Fruit fly (Drosophila melanogaster) whole organism, embryonic: ENCODE data around the gene CG17803.
A peak's percentile ranks its signal among the peaks of the same experiment; 100 is the strongest.

Source experiments
- Adf1 ChIP-seq: fragments of 200-800 bp; sonication (Bioruptor generic); IDR thresholded peaks from 2 replicates; pipeline ENCODE4 v1.3.6; 2022; ENCODE audit warnings: missing biosample characterization, missing genetic modification characterization
- CG10267 ChIP-seq: fragments of 200-800 bp; sonication (Bioruptor generic); optimal IDR thresholded peaks from 2 replicates; lab custom pipeline; 2018; ENCODE audit warnings: missing biosample characterization, mild to moderate bottlenecking, missing genetic modification characterization, moderate library complexity
- CG10654 ChIP-seq: fragments of 200-800 bp; sonication (Bioruptor generic); optimal IDR thresholded peaks from 2 replicates; lab custom pipeline; 2016; ENCODE audit warnings: missing biosample characterization, missing genetic modification characterization
- CG12769 ChIP-seq: fragments of 200-800 bp; sonication (Bioruptor generic); optimal IDR thresholded peaks from 2 replicates; lab custom pipeline; 2019; ENCODE audit warnings: missing biosample characterization, mild to moderate bottlenecking, missing genetic modification characterization, moderate library complexity
- CG13424 ChIP-seq: fragments of 200-800 bp; sonication (Bioruptor generic); optimal IDR thresholded peaks from 2 replicates; lab custom pipeline; 2019; ENCODE audit warnings: missing biosample characterization, mild to moderate bottlenecking, missing genetic modification characterization, moderate library complexity
- CG13775 ChIP-seq: fragments of 200-800 bp; sonication (Bioruptor generic); optimal IDR thresholded peaks from 3 replicates; lab custom pipeline; 2017; ENCODE audit warnings: missing biosample characterization, mild to moderate bottlenecking, missing genetic modification characterization
- CG14441 ChIP-seq: fragments of 200-800 bp; sonication (Bioruptor generic); IDR thresholded peaks from 2 replicates; pipeline ENCODE4 v1.3.6; 2022; ENCODE audit warnings: missing biosample characterization, missing genetic modification characterization
- CG15514 ChIP-seq: fragments of 200-800 bp; sonication (Bioruptor generic); optimal IDR thresholded peaks from 3 replicates; lab custom pipeline; 2017; ENCODE audit warnings: missing biosample characterization, missing genetic modification characterization, mild to moderate bottlenecking, moderate library complexity, missing genetic modification reagents
- CG1603 ChIP-seq: fragments of 200-800 bp; sonication (Bioruptor generic); optimal IDR thresholded peaks from 2 replicates; lab custom pipeline; 2019; ENCODE audit warnings: missing biosample characterization, mild to moderate bottlenecking, missing genetic modification characterization, moderate library complexity
- CG16779 ChIP-seq: fragments of 200-800 bp; sonication (Bioruptor generic); IDR thresholded peaks from 2 replicates; pipeline ENCODE4 v1.3.6; 2022; ENCODE audit warnings: missing biosample characterization, missing genetic modification characterization
- CG17802 ChIP-seq: fragments of 200-800 bp; sonication (Bioruptor generic); optimal IDR thresholded peaks from 2 replicates; lab custom pipeline; 2018; ENCODE audit warnings: missing biosample characterization, mild to moderate bottlenecking, missing genetic modification characterization, moderate library complexity
- CG1832 ChIP-seq: fragments of 200-800 bp; sonication (Bioruptor generic); optimal IDR thresholded peaks from 2 replicates; lab custom pipeline; 2017; ENCODE audit warnings: missing biosample characterization, mild to moderate bottlenecking, missing genetic modification characterization, inconsistent platforms
- CG2889 ChIP-seq: fragments of 200-800 bp; sonication (Bioruptor generic); IDR thresholded peaks from 3 replicates; pipeline ENCODE4 v1.3.6; 2022; ENCODE audit warnings: missing biosample characterization, missing genetic modification characterization
- CG30020 ChIP-seq: fragments of 200-800 bp; optimal IDR thresholded peaks from 2 replicates; lab custom pipeline; 2019; ENCODE audit warnings: missing biosample characterization, mild to moderate bottlenecking, missing genetic modification characterization, moderate library complexity
- CG31224 ChIP-seq: fragments of 200-800 bp; sonication (Bioruptor generic); IDR thresholded peaks from 2 replicates; pipeline ENCODE4 v1.3.6; 2022; ENCODE audit warnings: missing biosample characterization, missing genetic modification characterization
- CG3281 ChIP-seq: fragments of 200-800 bp; sonication (Bioruptor generic); optimal IDR thresholded peaks from 3 replicates; lab custom pipeline; 2017; ENCODE audit warnings: missing biosample characterization, mild to moderate bottlenecking, missing genetic modification characterization
- CG3726 ChIP-seq: fragments of 200-800 bp; sonication (Bioruptor generic); IDR thresholded peaks from 3 replicates; pipeline ENCODE4, ENCODE4 v1.3.6; 2022; ENCODE audit warnings: missing biosample characterization, missing genetic modification characterization
- CG3995 ChIP-seq: fragments of 200-800 bp; sonication (Bioruptor generic); optimal IDR thresholded peaks from 3 replicates; lab custom pipeline; 2016; ENCODE audit warnings: missing biosample characterization, missing genetic modification characterization
- CG7745 ChIP-seq: fragments of 200-800 bp; sonication (Bioruptor generic); optimal IDR thresholded peaks from 2 replicates; lab custom pipeline; 2018; ENCODE audit warnings: missing biosample characterization, mild to moderate bottlenecking, missing genetic modification characterization, moderate library complexity
- CG7963 ChIP-seq: fragments of 200-800 bp; sonication (Bioruptor generic); IDR thresholded peaks from 3 replicates; pipeline ENCODE4 v1.3.6; 2022; ENCODE audit warnings: missing biosample characterization, missing genetic modification characterization; ENCODE audit not compliant: partially characterized antibody
- CG9609 ChIP-seq: fragments of 200-800 bp; sonication (Bioruptor generic); optimal IDR thresholded peaks from 3 replicates; lab custom pipeline; 2016; ENCODE audit warnings: missing biosample characterization, missing genetic modification characterization
- Dbx ChIP-seq: fragments of 200-800 bp; sonication (Bioruptor generic); IDR thresholded peaks from 3 replicates; pipeline ENCODE4 v1.3.6; 2022; ENCODE audit warnings: missing biosample characterization, missing genetic modification characterization
- Elba2 ChIP-seq: fragments of 200-800 bp; sonication (Bioruptor generic); optimal IDR thresholded peaks from 3 replicates; lab custom pipeline; 2016; ENCODE audit warnings: missing biosample characterization, missing genetic modification characterization
- GATAe ChIP-seq: fragments of 200-800 bp; sonication (Bioruptor generic); conservative IDR thresholded peaks from 2 replicates; pipeline ENCODE4 v1.3.6; 2022; ENCODE audit warnings: missing biosample characterization, missing genetic modification characterization
- H2.0 ChIP-seq: fragments of 200-800 bp; sonication (Bioruptor generic); IDR thresholded peaks from 2 replicates; pipeline ENCODE4 v1.3.6; 2022; ENCODE audit warnings: missing biosample characterization, missing genetic modification characterization
- HmgD ChIP-seq: fragments of 200-800 bp; sonication (Bioruptor generic); optimal IDR thresholded peaks from 3 replicates; lab custom pipeline; 2016; ENCODE audit warnings: missing biosample characterization, missing genetic modification characterization
- Hmr ChIP-seq: fragments of 200-800 bp; sonication (Bioruptor generic); optimal IDR thresholded peaks from 3 replicates; lab custom pipeline; 2017; ENCODE audit warnings: mild to moderate bottlenecking, missing biosample characterization, missing genetic modification reagents, missing genetic modification characterization
- MBD-R2 ChIP-seq: fragments of 200-800 bp; sonication (Bioruptor generic); IDR thresholded peaks from 2 replicates; pipeline ENCODE4 v1.3.6; 2022; ENCODE audit warnings: missing biosample characterization, missing genetic modification characterization
- Med ChIP-seq: fragments of 200-800 bp; sonication (Bioruptor generic); peaks from one replicate; lab custom pipeline; 2016; ENCODE audit warnings: missing biosample characterization, missing genetic modification characterization, mild to moderate bottlenecking, inconsistent platforms, moderate library complexity
- Nf-YC ChIP-seq: fragments of 200-800 bp; optimal IDR thresholded peaks from 3 replicates; lab custom pipeline; 2019; ENCODE audit warnings: missing biosample characterization, mild to moderate bottlenecking, missing genetic modification characterization, moderate library complexity
- Pdp1 ChIP-seq, 2 experiments: fragments of 200-800 bp; sonication (Bioruptor generic); optimal IDR thresholded peaks; 3 replicates each; lab custom pipeline; 2016; ENCODE audit warnings: missing biosample characterization in 2 of 2, missing genetic modification characterization in 2 of 2, mild to moderate bottlenecking in 1 of 2, moderate library complexity in 1 of 2
- ac ChIP-seq: fragments of 200-800 bp; sonication (Bioruptor generic); optimal IDR thresholded peaks from 3 replicates; lab custom pipeline; 2017; ENCODE audit warnings: missing biosample characterization, mild to moderate bottlenecking, missing genetic modification characterization
- aop ChIP-seq: fragments of 200-800 bp; sonication (Bioruptor generic); IDR thresholded peaks from 2 replicates; pipeline ENCODE4 v1.3.6; 2022; ENCODE audit warnings: missing biosample characterization, missing genetic modification characterization
- en ChIP-seq: fragments of 200-800 bp; sonication (Bioruptor generic); optimal IDR thresholded peaks from 2 replicates; lab custom pipeline; 2016; ENCODE audit warnings: missing biosample characterization, missing genetic modification characterization
- fru ChIP-seq: fragments of >200 bp; optimal IDR thresholded peaks from 2 replicates; lab custom pipeline; 2017
- gce ChIP-seq: fragments of 200-800 bp; sonication (Bioruptor generic); IDR thresholded peaks from 3 replicates; pipeline ENCODE4 v1.3.6; 2022; ENCODE audit warnings: missing biosample characterization, missing genetic modification characterization
- gfzf ChIP-seq: fragments of 200-800 bp; sonication (Bioruptor generic); optimal IDR thresholded peaks from 2 replicates; lab custom pipeline; 2016; ENCODE audit warnings: missing biosample characterization, mild to moderate bottlenecking, missing genetic modification characterization, moderate library complexity
- gsb ChIP-seq: fragments of 200-800 bp; sonication (Bioruptor generic); IDR thresholded peaks from 2 replicates; pipeline ENCODE4 v1.3.6; 2022; ENCODE audit warnings: missing biosample characterization, missing genetic modification characterization
- ken ChIP-seq: fragments of 200-800 bp; sonication (Bioruptor generic); IDR thresholded peaks from 3 replicates; pipeline ENCODE4 v1.3.6; 2022; ENCODE audit warnings: missing biosample characterization, missing genetic modification characterization
- nau ChIP-seq: fragments of 200-800 bp; sonication (Bioruptor generic); optimal IDR thresholded peaks from 3 replicates; lab custom pipeline; 2017; ENCODE audit warnings: missing biosample characterization, mild to moderate bottlenecking, missing genetic modification characterization, missing genetic modification reagents
- org-1 ChIP-seq: fragments of 200-800 bp; sonication (Bioruptor generic); optimal IDR thresholded peaks from 2 replicates; lab custom pipeline; 2017; ENCODE audit warnings: missing biosample characterization, missing genetic modification characterization
- pan ChIP-seq, 4 experiments: fragments of >200 bp in 3 of 4; fragments of 200-800 bp in 1 of 4; sonication (Bioruptor generic) in 1 of 4; optimal IDR thresholded peaks in 3 of 4; IDR thresholded peaks in 1 of 4; 2 replicates each; pipeline versions ENCODE4 v1.3.6 to Lab custom; 2017 to 2022; ENCODE audit warnings: missing biosample characterization in 2 of 4, missing genetic modification characterization in 2 of 4, mixed read lengths in 1 of 4
- scrt ChIP-seq: fragments of 200-800 bp; sonication (Bioruptor generic); optimal IDR thresholded peaks from 2 replicates; lab custom pipeline; 2018; ENCODE audit warnings: missing biosample characterization, mild to moderate bottlenecking, missing genetic modification characterization, moderate library complexity
- seq ChIP-seq: fragments of 200-800 bp; sonication (Bioruptor generic); IDR thresholded peaks from 2 replicates; pipeline ENCODE4 v1.3.6; 2022; ENCODE audit warnings: missing biosample characterization, missing genetic modification characterization
- shn ChIP-seq: fragments of 200-800 bp; sonication (Bioruptor generic); optimal IDR thresholded peaks from 3 replicates; lab custom pipeline; 2016; ENCODE audit warnings: missing biosample characterization, missing genetic modification characterization
- stwl ChIP-seq: fragments of 200-800 bp; sonication (Bioruptor generic); optimal IDR thresholded peaks from 3 replicates; lab custom pipeline; 2018; ENCODE audit warnings: missing biosample characterization, mild to moderate bottlenecking, missing genetic modification characterization, moderate library complexity
- tio ChIP-seq: fragments of 200-800 bp; sonication (Bioruptor generic); optimal IDR thresholded peaks from 2 replicates; lab custom pipeline; 2017; ENCODE audit warnings: missing biosample characterization, missing genetic modification characterization, inconsistent platforms
- unpg ChIP-seq: fragments of 200-800 bp; sonication (Bioruptor generic); optimal IDR thresholded peaks from 3 replicates; lab custom pipeline; 2018; ENCODE audit warnings: missing biosample characterization, mild to moderate bottlenecking, missing genetic modification characterization, moderate library complexity
- zfh1 ChIP-seq: fragments of 200-800 bp; sonication (Bioruptor generic); IDR thresholded peaks from 3 replicates; pipeline ENCODE4 v1.3.6; 2022; ENCODE audit warnings: missing biosample characterization, missing genetic modification characterization

Gene CG17803

DNA sequence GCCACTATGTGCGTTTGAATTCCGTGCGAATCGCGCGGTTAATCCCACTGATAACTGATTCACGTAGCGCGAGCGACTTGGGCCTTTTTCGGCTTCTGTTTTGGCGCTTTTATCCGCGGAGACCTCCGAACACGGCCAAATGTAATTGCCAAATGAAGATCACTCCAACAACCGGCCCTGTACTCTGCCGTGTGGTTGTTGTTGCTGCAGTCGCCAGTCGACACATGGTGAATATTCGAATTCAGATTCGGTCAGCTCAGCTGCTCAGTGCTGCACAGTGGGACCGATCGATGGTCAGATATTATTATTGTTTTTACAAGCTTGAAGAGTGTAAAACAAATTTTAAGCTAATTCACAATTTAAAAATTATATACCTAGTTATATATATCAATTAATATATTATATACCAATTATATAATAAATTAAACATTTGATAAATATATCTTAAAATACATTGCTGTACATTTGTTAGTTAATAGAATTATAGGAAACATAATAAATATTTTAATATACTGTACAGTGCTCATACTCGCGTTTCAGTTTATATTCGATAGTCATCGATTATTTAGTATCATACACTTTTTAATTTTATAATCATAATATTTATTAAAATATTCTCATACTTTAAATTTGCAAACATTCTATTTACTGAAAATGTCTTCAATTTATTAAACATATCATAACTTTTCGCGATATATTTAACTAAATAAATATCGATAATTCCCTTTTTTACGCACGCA, 6.8 kb downstream of the CG17803 start, which contains the start of gene CG43102 (continued):
- TF ChIP-seq tio (GFP tag; lab: Kevin White, UChicago) = peak; percentile 34
- peak; percentile 70 for TF ChIP-seq CG13424 (tag; lab: Kevin White, UChicago)
- TF ChIP-seq Dbx = peak; percentile 72
- peak; percentile 46 for TF ChIP-seq stwl (tag; lab: Kevin White, UChicago)
- peak; percentile 52 for TF ChIP-seq CG17802 (tag; lab: Kevin White, UChicago)
- no peak for TF ChIP-seq CG7963 (GFP tag; lab: Robert Waterston, UW)
- TF ChIP-seq CG3995 (GFP tag; lab: Kevin White, UChicago) = peak; percentile 39
- TF ChIP-seq fru (lab: Kevin White, UChicago) = no peak
- peak; percentile 69; the same call in 2 of the 3 replicates for TF ChIP-seq zfh1 (GFP tag; lab: Robert Waterston, UW)
- TF ChIP-seq CG31224 (GFP tag; lab: Robert Waterston, UW) = peak; percentile 62
- peak; percentile 56; the same call in 2 of the 3 replicates for TF ChIP-seq CG2889 (GFP tag; lab: Robert Waterston, UW)
- TF ChIP-seq aop (GFP tag; lab: Robert Waterston, UW) = 0 out of 2 replicates have a peak, but pooled peaks have one; percentile 6
- peak; percentile 96 for TF ChIP-seq Med (GFP tag; lab: Kevin White, UChicago)
- peak; percentile 17 for TF ChIP-seq org-1 (GFP tag; lab: Kevin White, UChicago)
- peak; percentile 66 for TF ChIP-seq CG3281 (GFP tag; lab: Kevin White, UChicago)
- no peak for TF ChIP-seq shn
- TF ChIP-seq Adf1 = peak; percentile 47; the same call in 1 of the 2 replicates
- TF ChIP-seq CG16779 (GFP tag; lab: Robert Waterston, UW) = 0 out of 2 replicates have a peak, but pooled peaks have one; percentile 22
- peak; percentile 68 for TF ChIP-seq Hmr (GFP tag; lab: Kevin White, UChicago)
- TF ChIP-seq gfzf (GFP tag; lab: Kevin White, UChicago) = no peak
- no peak for TF ChIP-seq CG1832 (GFP tag; lab: Kevin White, UChicago)
- TF ChIP-seq Nf-YC (tag; lab: Kevin White, UChicago) = peak; percentile 74
- TF ChIP-seq CG12769 (tag; lab: Kevin White, UChicago) = peak; percentile 87
- TF ChIP-seq CG30020 (tag; lab: Kevin White, UChicago) = peak; percentile 60
- TF ChIP-seq unpg (GFP tag; lab: Kevin White, UChicago) = peak; percentile 74
- TF ChIP-seq en = no peak
- TF ChIP-seq CG10267 (tag; lab: Kevin White, UChicago) = peak; percentile 60
- TF ChIP-seq scrt = peak; percentile 40
- TF ChIP-seq ken (GFP tag; lab: Robert Waterston, UW) = peak; percentile 72
- TF ChIP-seq CG13775 (GFP tag; lab: Kevin White, UChicago) = peak; percentile 40
- TF ChIP-seq seq = no peak
- TF ChIP-seq gsb = no peak
- peak; percentile 43; the same call in 1 of the 3 replicates for TF ChIP-seq CG3726 (GFP tag; lab: Robert Waterston, UW)
- peak; percentile 48 to 58 for TF ChIP-seq Pdp1 (GFP tag; optimal IDR thresholded peaks at IDR 0.05; lab: Kevin White, UChicago)
- peak; percentile 53 for TF ChIP-seq MBD-R2 (GFP tag; lab: Robert Waterston, UW)
- peak; percentile 73 for TF ChIP-seq CG14441 (GFP tag; lab: Robert Waterston, UW)
- no peak for TF ChIP-seq Elba2
- no peak for TF ChIP-seq GATAe (GFP tag; lab: Robert Waterston, UW)
- peak; percentile 45 for TF ChIP-seq CG9609 (GFP tag; lab: Kevin White, UChicago)
- peak; percentile 21 for TF ChIP-seq ac (GFP tag; lab: Kevin White, UChicago)
- peak; percentile 60 for TF ChIP-seq H2.0 (GFP tag; lab: Robert Waterston, UW)
- TF ChIP-seq CG7745 (tag; lab: Kevin White, UChicago) = no peak
- TF ChIP-seq gce (GFP tag; lab: Robert Waterston, UW) = peak; percentile 47; the same call in 1 of the 3 replicates
- TF ChIP-seq HmgD (GFP tag; lab: Kevin White, UChicago) = no peak
- TF ChIP-seq CG15514 (GFP tag; lab: Kevin White, UChicago) = peak; percentile 90
- no peak for TF ChIP-seq pan (optimal IDR thresholded peaks at IDR 0.05; lab: Kevin White, UChicago)
- peak in 1 of 2 experiments; percentile 86 for TF ChIP-seq pan (GFP tag; optimal IDR thresholded peaks at IDR 0.05 in 1 of 2, IDR thresholded peaks at IDR 0.05 in 1 of 2)
- no peak for TF ChIP-seq nau
- peak; percentile 61 for TF ChIP-seq CG1603 (tag; lab: Kevin White, UChicago)
- peak; percentile 59 for TF ChIP-seq CG10654 (GFP tag; lab: Kevin White, UChicago)
